Fruit fly (Drosophila melanogaster): ENCODE measurements around the gene Arl1.

Gene Arl1

dm6 chr3L:15999358-16000005, 16.5 kb downstream of the Arl1 start (continued):
- no peak for TF ChIP-seq CG30403 (GFP tag; optimal IDR thresholded peaks at IDR 0.05)
- 0 out of 3 replicates have a peak, but pooled peaks have one; percentile 51 for TF ChIP-seq C15 (GFP tag; IDR thresholded peaks at IDR 0.05)
- TF ChIP-seq Hsf (GFP tag; optimal IDR thresholded peaks at IDR 0.05) = no peak
- TF ChIP-seq CG9727 (GFP tag; optimal IDR thresholded peaks at IDR 0.05) = peak; percentile 59
- no peak for TF ChIP-seq CG43689 (GFP tag; IDR thresholded peaks at IDR 0.05)
- peak; percentile 65 for TF ChIP-seq CG3281 (GFP tag; optimal IDR thresholded peaks at IDR 0.05)
- no peak for TF ChIP-seq Dp (GFP tag; optimal IDR thresholded peaks at IDR 0.05)
- TF ChIP-seq CG5953 (GFP tag; IDR thresholded peaks at IDR 0.05) = no peak
- TF ChIP-seq ham (GFP tag; IDR thresholded peaks at IDR 0.05) = no peak
- no peak for TF ChIP-seq gsb-n (tag; optimal IDR thresholded peaks at IDR 0.05)
- no peak; the same call in 1 of the 2 replicates for TF ChIP-seq MBD-R2 (GFP tag; IDR thresholded peaks at IDR 0.05)
- no peak for TF ChIP-seq CG7357 (GFP tag; IDR thresholded peaks at IDR 0.05)
- peak; percentile 27 for TF ChIP-seq D19A (tag; optimal IDR thresholded peaks at IDR 0.05)
- TF ChIP-seq Scr (GFP tag; IDR thresholded peaks at IDR 0.05; ENCODE audit: partially characterized antibody) = no peak
- TF ChIP-seq CG16863 (GFP tag; optimal IDR thresholded peaks at IDR 0.05) = no peak
- TF ChIP-seq MESR4 (GFP tag; optimal IDR thresholded peaks at IDR 0.05) = no peak
- TF ChIP-seq CG6175 (GFP tag; IDR thresholded peaks at IDR 0.05) = no peak
- no peak for TF ChIP-seq CG5245 (GFP tag; optimal IDR thresholded peaks at IDR 0.05)
- TF ChIP-seq fru (optimal IDR thresholded peaks at IDR 0.05) = no peak
- TF ChIP-seq Drgx (GFP tag; IDR thresholded peaks at IDR 0.05) = no peak
- no peak for TF ChIP-seq CG15073 (GFP tag; optimal IDR thresholded peaks at IDR 0.05)
- TF ChIP-seq CG17912 (GFP tag; optimal IDR thresholded peaks at IDR 0.05) = no peak
- TF ChIP-seq CG4820 (GFP tag; optimal IDR thresholded peaks at IDR 0.05) = no peak
- TF ChIP-seq CG12236 (GFP tag; optimal IDR thresholded peaks at IDR 0.05) = no peak
- no peak for TF ChIP-seq ato (GFP tag; IDR thresholded peaks at IDR 0.05; ENCODE audit: partially characterized antibody)
- TF ChIP-seq CG13296 (GFP tag; optimal IDR thresholded peaks at IDR 0.05) = peak; percentile 68
- no peak for TF ChIP-seq CG12942 (GFP tag; optimal IDR thresholded peaks at IDR 0.05)
- TF ChIP-seq lilli (GFP tag; optimal IDR thresholded peaks at IDR 0.05) = peak; percentile 5
- TF ChIP-seq CG12071 (GFP tag; optimal IDR thresholded peaks at IDR 0.05) = peak; percentile 14
- TF ChIP-seq CG3065 (GFP tag; optimal IDR thresholded peaks at IDR 0.05) = no peak
- TF ChIP-seq CG3726 (GFP tag; IDR thresholded peaks at IDR 0.05) = no peak
- TF ChIP-seq insv (GFP tag; optimal IDR thresholded peaks at IDR 0.05) = no peak
- no peak for TF ChIP-seq CG8765 (GFP tag; IDR thresholded peaks at IDR 0.05)
- no peak for TF ChIP-seq CG14667 (GFP tag; IDR thresholded peaks at IDR 0.05)
- peak; percentile 37 for TF ChIP-seq CG18011 (GFP tag; optimal IDR thresholded peaks at IDR 0.05)
- peak; percentile 35 for TF ChIP-seq CG10979 (tag; optimal IDR thresholded peaks at IDR 0.05)
- peak; percentile 54; the same call in 1 of the 2 replicates for TF ChIP-seq CG11247 (GFP tag; IDR thresholded peaks at IDR 0.05)
- no peak for TF ChIP-seq CG33557 (GFP tag; optimal IDR thresholded peaks at IDR 0.05)
- TF ChIP-seq toy (GFP tag; IDR thresholded peaks at IDR 0.05) = no peak
- no peak for TF ChIP-seq ken (GFP tag; IDR thresholded peaks at IDR 0.05)
- 0 out of 2 replicates have a peak, but pooled peaks have one; percentile 28 for TF ChIP-seq CG32767 (GFP tag; IDR thresholded peaks at IDR 0.05)
- no peak for TF ChIP-seq mld (GFP tag; IDR thresholded peaks at IDR 0.05; ENCODE audit: partially characterized antibody)
- TF ChIP-seq CG17829 (tag; optimal IDR thresholded peaks at IDR 0.05) = peak; percentile 37
- no peak for TF ChIP-seq Atf-2 (GFP tag; optimal IDR thresholded peaks at IDR 0.05)
- TF ChIP-seq en (GFP tag; optimal IDR thresholded peaks at IDR 0.05) = no peak
- no peak for TF ChIP-seq tap (tag; optimal IDR thresholded peaks at IDR 0.05)
- peak; percentile 36; the same call in 1 of the 2 replicates for TF ChIP-seq Adf1 (GFP tag; IDR thresholded peaks at IDR 0.05)
- TF ChIP-seq z (GFP tag; IDR thresholded peaks at IDR 0.05) = 0 out of 3 replicates have a peak, but pooled peaks have one; percentile 25
- TF ChIP-seq inv (GFP tag; IDR thresholded peaks at IDR 0.05; ENCODE audit: partially characterized antibody) = no peak
- peak; percentile 21 for TF ChIP-seq Mad (GFP tag; optimal IDR thresholded peaks at IDR 0.05)
- TF ChIP-seq D (optimal IDR thresholded peaks at IDR 0.05) = no peak
- no peak for TF ChIP-seq D (GFP tag; optimal IDR thresholded peaks at IDR 0.05)
